Worm (Caenorhabditis elegans) whole organism, early embryonic: Measurements from ENCODE around the gene H34I24.1.

Source experiments
- B0310.2 ChIP-seq: sonication (generic microtip); optimal IDR thresholded peaks from 2 replicates; lab custom pipeline; 2016; ENCODE audit warnings: mild to moderate bottlenecking, missing genetic modification characterization, missing compliant biosample characterization
- aly-1 ChIP-seq: sonication (generic microtip); optimal IDR thresholded peaks from 2 replicates; lab custom pipeline; 2016; ENCODE audit warnings: missing genetic modification characterization, missing compliant biosample characterization
- ama-1 ChIP-seq: fragments of 150-350 bp; optimal IDR thresholded peaks from 2 replicates; lab custom pipeline; 2014
- ceh-13 ChIP-seq: fragments of 200-800 bp; sonication (Bioruptor generic); optimal IDR thresholded peaks from 2 replicates; lab custom pipeline; 2018; ENCODE audit warnings: mild to moderate bottlenecking, missing genetic modification characterization, missing compliant biosample characterization
- ets-7 ChIP-seq: sonication (generic microtip); optimal IDR thresholded peaks from 2 replicates; lab custom pipeline; 2016; ENCODE audit warnings: missing genotype, missing genetic modification characterization, missing compliant biosample characterization
- flt-1 ChIP-seq: fragments of 200-800 bp; sonication (Bioruptor generic); IDR thresholded peaks from 2 replicates; pipeline ENCODE4 v1.3.6; 2022; ENCODE audit warnings: missing genetic modification characterization, missing compliant biosample characterization
- hmbx-1 ChIP-seq: sonication (generic microtip); optimal IDR thresholded peaks from 2 replicates; lab custom pipeline; 2016; ENCODE audit warnings: mild to moderate bottlenecking, missing genetic modification characterization, missing compliant biosample characterization
- hmg-4 ChIP-seq: fragments of 200-800 bp; sonication (Bioruptor generic); optimal IDR thresholded peaks from 2 replicates; lab custom pipeline; 2018; ENCODE audit warnings: mild to moderate bottlenecking, missing genetic modification characterization, missing compliant biosample characterization
- hnd-1 ChIP-seq: sonication (generic microtip); optimal IDR thresholded peaks from 2 replicates; lab custom pipeline; 2016; ENCODE audit warnings: missing genetic modification characterization, missing compliant biosample characterization
- pes-1 ChIP-seq: fragments of 200-800 bp; sonication (Bioruptor generic); IDR thresholded peaks from 2 replicates; pipeline ENCODE4 v1.3.6; 2022; ENCODE audit warnings: missing genetic modification reagents, missing genetic modification characterization, missing compliant biosample characterization
- tbx-11 ChIP-seq: fragments of 200-800 bp; sonication (Bioruptor generic); IDR thresholded peaks from 2 replicates; pipeline ENCODE4 v1.3.6; 2022; ENCODE audit warnings: missing genetic modification characterization, missing compliant biosample characterization
- tra-4 ChIP-seq: sonication (generic microtip); optimal IDR thresholded peaks from 2 replicates; lab custom pipeline; 2017; ENCODE audit warnings: missing genetic modification characterization, missing compliant biosample characterization

DNA sequence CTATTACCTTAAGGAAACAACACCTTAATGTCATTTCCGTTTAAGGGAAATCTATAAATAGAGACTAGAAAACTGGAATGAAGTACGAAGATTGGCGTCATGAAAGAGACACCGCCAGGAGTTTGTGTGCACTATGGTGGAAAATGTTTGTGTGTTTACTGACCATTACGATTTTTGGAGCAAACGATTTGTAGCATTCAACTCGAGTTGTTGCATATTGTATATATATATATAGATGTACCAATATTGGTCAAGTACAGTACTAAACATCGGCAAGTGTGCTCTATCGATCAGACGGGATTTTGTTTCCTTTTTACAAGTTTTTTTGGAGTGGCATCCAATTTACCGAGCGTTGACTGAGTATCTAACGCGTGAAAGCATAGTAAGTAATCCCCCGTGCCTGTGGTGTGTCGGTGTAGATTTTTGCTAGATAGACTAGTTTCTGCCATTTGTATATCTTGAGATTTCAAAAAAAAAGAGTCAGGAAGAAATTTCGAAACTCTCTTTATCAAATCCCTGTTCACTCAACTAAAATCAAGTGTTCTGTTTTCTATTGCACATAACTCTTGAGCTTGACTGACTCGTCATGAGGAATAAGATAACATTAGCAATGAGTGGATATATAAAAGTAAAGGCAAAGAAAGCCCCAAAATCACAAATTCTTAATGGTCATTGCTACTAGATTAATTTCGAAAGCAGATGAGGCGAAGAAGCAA, 44.9 kb upstream of the H34I24.1 start, which contains the start of the genes twk-45 and Y71H2AM.25:
- no peak for TF ChIP-seq ama-1 (lab: Kevin White, UChicago)
- no peak for TF ChIP-seq flt-1 (GFP tag; lab: Robert Waterston, UW)
- TF ChIP-seq B0310.2 (tag; lab: Kevin White, UChicago): no peak
- no peak for TF ChIP-seq pes-1 (GFP tag; lab: Robert Waterston, UW)
- no peak for TF ChIP-seq ets-7 (tag; lab: Kevin White, UChicago)
- TF ChIP-seq tra-4: no peak
- no peak for TF ChIP-seq hnd-1 (tag; lab: Kevin White, UChicago)
- no peak for TF ChIP-seq tbx-11 (GFP tag; lab: Robert Waterston, UW)
- TF ChIP-seq ceh-13 (GFP tag; lab: Kevin White, UChicago): no peak
- no peak for TF ChIP-seq hmbx-1 (tag; lab: Kevin White, UChicago)
- TF ChIP-seq hmg-4 (GFP tag; lab: Kevin White, UChicago): no peak
- no peak for TF ChIP-seq aly-1 (tag; lab: Kevin White, UChicago)
